Worm (Caenorhabditis elegans): ENCODE measurements around the gene acdh-7.

ce11 chrX:17195080-17195479 lies 21.8 kb downstream of the acdh-7 start, which contains the start of gene B0302.5:
- TF ChIP-seq skn-1 (tag; optimal IDR thresholded peaks at IDR 0.05) (peak; percentile 70), ZK546.5 (tag; optimal IDR thresholded peaks at IDR 0.05) (no peak), nhr-28 (tag; optimal IDR thresholded peaks at IDR 0.05) (no peak), nhr-76 (tag; optimal IDR thresholded peaks at IDR 0.05) (no peak), unc-62 (GFP tag; optimal IDR thresholded peaks at IDR 0.05) (no peak), ztf-4 (tag; optimal IDR thresholded peaks at IDR 0.05) (no peak), R02D3.7 (tag; optimal IDR thresholded peaks at IDR 0.05) (no peak), tbx-2 (tag; optimal IDR thresholded peaks at IDR 0.05) (no peak), nhr-237 (tag; optimal IDR thresholded peaks at IDR 0.05) (no peak), fkh-10 (GFP tag; optimal IDR thresholded peaks at IDR 0.05) (no peak)
